Worm (Caenorhabditis elegans): Measurements from ENCODE around the gene srab-3.

- no peak for TF ChIP-seq nhr-11 (tag; optimal IDR thresholded peaks at IDR 0.05)
- TF ChIP-seq R02D3.7 (tag; optimal IDR thresholded peaks at IDR 0.05) = no peak
- TF ChIP-seq gmeb-1 (tag; optimal IDR thresholded peaks at IDR 0.05) = no peak
- no peak for TF ChIP-seq aly-2 (tag; optimal IDR thresholded peaks at IDR 0.05)
- no peak for TF ChIP-seq ztf-11 (tag; optimal IDR thresholded peaks at IDR 0.05)
- no peak for TF ChIP-seq nhr-12 (tag; optimal IDR thresholded peaks at IDR 0.05)
These were observed 23.7 kb upstream of the srab-3 start for ce11 chrV:5131380-5131779.
